Worm (Caenorhabditis elegans) whole organism, mixed stage, embryonic: ENCODE measurements around the gene F25H9.6.

Source experiments
- lin-13 ChIP-seq: fragments of 150-350 bp; optimal IDR thresholded peaks from 2 replicates; lab custom pipeline; 2014; ENCODE audit warnings: missing biosample characterization, missing genetic modification characterization
- nhr-12 ChIP-seq: fragments of 150-350 bp; optimal IDR thresholded peaks from 2 replicates; lab custom pipeline; 2014; ENCODE audit warnings: missing biosample characterization, missing genetic modification characterization
- sem-2 ChIP-seq: fragments of 200-800 bp; sonication (Bioruptor generic); optimal IDR thresholded peaks from 2 replicates; lab custom pipeline; 2018; ENCODE audit warnings: mild to moderate bottlenecking, missing genetic modification characterization, missing compliant biosample characterization
- sptf-1 ChIP-seq: sonication (generic microtip); optimal IDR thresholded peaks from 2 replicates; lab custom pipeline; 2017; ENCODE audit warnings: mild to moderate bottlenecking, missing genetic modification characterization, moderate library complexity, missing compliant biosample characterization

DNA sequence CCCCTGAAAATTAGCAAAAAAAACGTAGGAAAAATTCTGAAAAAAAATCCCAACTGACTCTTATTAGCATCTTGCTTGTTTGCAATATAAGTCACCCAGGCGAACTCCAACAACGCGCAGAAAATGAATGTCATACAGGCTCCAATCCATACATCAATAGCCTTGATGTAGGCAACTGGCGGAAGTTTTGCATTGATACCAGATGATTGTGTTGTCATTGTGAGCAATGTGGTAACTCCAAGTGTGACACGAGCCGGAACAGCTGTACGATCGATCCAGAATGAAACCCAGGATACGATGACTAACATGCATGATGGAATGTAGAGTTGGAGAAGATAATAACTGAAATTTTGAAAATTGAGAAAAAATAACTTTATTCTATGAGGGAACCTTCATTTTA lies 31.1 kb upstream of the F25H9.6 start:
- no peak for TF ChIP-seq sptf-1 (tag; lab: Kevin White, UChicago)
- TF ChIP-seq lin-13 (tag; lab: Kevin White, UChicago) = no peak
- no peak for TF ChIP-seq sem-2
- TF ChIP-seq nhr-12 (tag; lab: Kevin White, UChicago) = no peak
